Fruit fly (Drosophila melanogaster) whole organism, embryonic: ENCODE data around the gene goe.

Source experiments
- Hand ChIP-seq: fragments of 200-800 bp; sonication (Bioruptor generic); optimal IDR thresholded peaks from 2 replicates; lab custom pipeline; 2017; ENCODE audit warnings: mild to moderate bottlenecking, missing biosample characterization, missing genetic modification reagents, missing genetic modification characterization
- Side ChIP-seq: fragments of 200-800 bp; sonication (Bioruptor generic); optimal IDR thresholded peaks from 2 replicates; lab custom pipeline; 2016; ENCODE audit warnings: missing biosample characterization, missing genetic modification characterization
- dati ChIP-seq: fragments of 200-800 bp; sonication (Bioruptor generic); IDR thresholded peaks from 2 replicates; pipeline ENCODE4 v1.3.6; 2022; ENCODE audit warnings: missing biosample characterization, missing genetic modification characterization
- gcm2 ChIP-seq: fragments of 200-800 bp; sonication (Bioruptor generic); optimal IDR thresholded peaks from 2 replicates; lab custom pipeline; 2016; ENCODE audit warnings: missing biosample characterization, missing genetic modification characterization
- oc ChIP-seq: fragments of 200-800 bp; sonication (Bioruptor generic); optimal IDR thresholded peaks from 2 replicates; lab custom pipeline; 2018; ENCODE audit warnings: missing biosample characterization, mild to moderate bottlenecking, missing genetic modification characterization, moderate library complexity
- ssp ChIP-seq: fragments of 200-800 bp; sonication (Bioruptor generic); IDR thresholded peaks from 2 replicates; pipeline ENCODE4 v1.3.6; 2022; ENCODE audit warnings: missing biosample characterization, missing genetic modification characterization
- tup ChIP-seq: fragments of 200-800 bp; sonication (Bioruptor generic); optimal IDR thresholded peaks from 2 replicates; lab custom pipeline; 2016; ENCODE audit warnings: missing biosample characterization, mild to moderate bottlenecking, missing genetic modification characterization, moderate library complexity

- no peak for TF ChIP-seq Hand (GFP tag; lab: Kevin White, UChicago)
- no peak for TF ChIP-seq Side
- TF ChIP-seq ssp (GFP tag; lab: Robert Waterston, UW), result no peak
- no peak for TF ChIP-seq gcm2 (GFP tag; lab: Kevin White, UChicago)
- no peak for TF ChIP-seq dati (GFP tag; lab: Robert Waterston, UW)
- no peak for TF ChIP-seq tup (GFP tag; lab: Kevin White, UChicago)
- TF ChIP-seq oc (tag; lab: Kevin White, UChicago), result no peak
These were observed 48.9 kb upstream of the goe start, which contains the start of the genes CG9132 and CG4789 for dm6 chrX:16800530-16801027.
